Worm (Caenorhabditis elegans): ENCODE results near the gene Y53C12A.11.

ce11 chrII:9729196-9729595 lies 10.7 kb upstream of the Y53C12A.11 start:
- no peak for TF ChIP-seq aly-2 (tag; optimal IDR thresholded peaks at IDR 0.05)
- no peak for TF ChIP-seq nhr-11 (tag; optimal IDR thresholded peaks at IDR 0.05)
- TF ChIP-seq lsy-2 (tag; optimal IDR thresholded peaks at IDR 0.05), result no peak
- no peak for TF ChIP-seq unc-62 (GFP tag; optimal IDR thresholded peaks at IDR 0.05)
- TF ChIP-seq elt-3 (tag; optimal IDR thresholded peaks at IDR 0.05), result no peak
- no peak for TF ChIP-seq ztf-11 (tag; optimal IDR thresholded peaks at IDR 0.05)
- no peak for TF ChIP-seq lin-13 (GFP tag; optimal IDR thresholded peaks at IDR 0.05)
